Worm (Caenorhabditis elegans) whole organism, L2 larva: Measurements from ENCODE around the gene E02H4.5.

Experiments used
- F13H6.1 ChIP-seq: sonication (generic microtip); optimal IDR thresholded peaks from 2 replicates; lab custom pipeline; 2016; ENCODE audit warnings: missing genetic modification characterization, missing compliant biosample characterization
- R02D3.7 ChIP-seq: fragments of 150-350 bp; optimal IDR thresholded peaks from 2 replicates; lab custom pipeline; 2014; ENCODE audit warnings: missing biosample characterization, missing genetic modification characterization
- alr-1 ChIP-seq: fragments of 150-350 bp; optimal IDR thresholded peaks from 2 replicates; lab custom pipeline; 2014; ENCODE audit warnings: missing biosample characterization, missing genetic modification characterization
- ama-1 ChIP-seq: fragments of 150-350 bp; optimal IDR thresholded peaks from 2 replicates; lab custom pipeline; 2018; ENCODE audit warnings: inconsistent platforms
- crh-2 ChIP-seq: sonication (generic microtip); optimal IDR thresholded peaks from 2 replicates; lab custom pipeline; 2017; ENCODE audit warnings: missing biosample characterization, missing genetic modification characterization
- elt-3 ChIP-seq: sonication (generic microtip); optimal IDR thresholded peaks from 2 replicates; lab custom pipeline; 2017; ENCODE audit warnings: missing biosample characterization, missing genetic modification characterization
- mdl-1 ChIP-seq, 2 experiments: fragments of 150-350 bp in 1 of 2; sonication (generic microtip) in 1 of 2; optimal IDR thresholded peaks; 2 replicates each; lab custom pipeline; 2017; ENCODE audit warnings: missing biosample characterization in 2 of 2, missing genetic modification characterization in 2 of 2
- nhr-129 ChIP-seq: fragments of 150-350 bp; optimal IDR thresholded peaks from 2 replicates; lab custom pipeline; 2014; ENCODE audit warnings: missing biosample characterization, missing genetic modification characterization
- nhr-23 ChIP-seq: fragments of 150-350 bp; optimal IDR thresholded peaks from 2 replicates; lab custom pipeline; 2014; ENCODE audit warnings: missing biosample characterization, missing genetic modification reagents, missing genetic modification characterization
- nhr-25 ChIP-seq: fragments of 150-350 bp; sonication (generic microtip); optimal IDR thresholded peaks from 3 replicates; lab custom pipeline; 2014; ENCODE audit warnings: missing biosample characterization, missing genetic modification characterization
- sma-9 ChIP-seq, 2 experiments: fragments of 150-350 bp in 1 of 2; sonication (generic microtip) in 1 of 2; optimal IDR thresholded peaks; 2 replicates each; lab custom pipeline; 2014 to 2016; ENCODE audit warnings: missing genetic modification characterization in 2 of 2, mild to moderate bottlenecking in 1 of 2, missing biosample characterization in 1 of 2, missing compliant biosample characterization in 1 of 2, missing genetic modification reagents in 1 of 2, moderate library complexity in 1 of 2

- no peak for TF ChIP-seq R02D3.7 (tag; lab: Kevin White, UChicago)
- TF ChIP-seq alr-1 (tag; lab: Kevin White, UChicago) = no peak
- TF ChIP-seq F13H6.1 (tag; lab: Kevin White, UChicago) = no peak
- TF ChIP-seq nhr-25 (tag; lab: Kevin White, UChicago) = no peak
- TF ChIP-seq nhr-129 (tag; lab: Kevin White, UChicago) = no peak
- TF ChIP-seq crh-2 (tag; lab: Kevin White, UChicago) = no peak
- no peak for TF ChIP-seq elt-3 (tag; lab: Kevin White, UChicago)
- no peak for TF ChIP-seq sma-9 (GFP tag; optimal IDR thresholded peaks at IDR 0.05; lab: Kevin White, UChicago)
- TF ChIP-seq sma-9 (tag; optimal IDR thresholded peaks at IDR 0.05; lab: Kevin White, UChicago) = no peak
- no peak for TF ChIP-seq nhr-23 (tag; lab: Kevin White, UChicago)
- no peak for TF ChIP-seq ama-1 (lab: Kevin White, UChicago)
- no peak for TF ChIP-seq mdl-1 (tag; optimal IDR thresholded peaks at IDR 0.05; lab: Kevin White, UChicago)
Measured at ce11 chrX:14206321-14206720, 48.6 kb downstream of the E02H4.5 start.
